Fruit fly (Drosophila melanogaster) whole organism, prepupa: ENCODE data around the gene CG13041.
A peak's percentile ranks its signal among the peaks of the same experiment; 100 is the strongest.

ENCODE experiments used
- Blimp-1 ChIP-seq: fragments of 200-800 bp; sonication (Bioruptor generic); optimal IDR thresholded peaks from 3 replicates; lab custom pipeline; 2017; ENCODE audit warnings: missing biosample characterization, missing genetic modification characterization, mild to moderate bottlenecking, moderate library complexity, missing genetic modification reagents
- CG8119 ChIP-seq: fragments of 200-800 bp; sonication (Bioruptor generic); IDR thresholded peaks from 3 replicates; pipeline ENCODE4 v1.3.6; 2022; ENCODE audit warnings: missing biosample characterization, missing genetic modification characterization
- Eip75B ChIP-seq: fragments of 200-800 bp; sonication (Bioruptor generic); optimal IDR thresholded peaks from 3 replicates; lab custom pipeline; 2016; ENCODE audit warnings: missing biosample characterization, missing genetic modification characterization
- Eip78C ChIP-seq: fragments of 200-800 bp; sonication (Bioruptor generic); peaks from one replicate; lab custom pipeline; 2016; ENCODE audit warnings: missing biosample characterization, missing genetic modification characterization
- Lpt ChIP-seq: fragments of 200-800 bp; sonication (Bioruptor generic); optimal IDR thresholded peaks from 3 replicates; lab custom pipeline; 2016; ENCODE audit warnings: missing biosample characterization, missing genetic modification characterization
- Met ChIP-seq: fragments of 200-800 bp; sonication (Bioruptor generic); optimal IDR thresholded peaks from 3 replicates; lab custom pipeline; 2016; ENCODE audit warnings: missing biosample characterization, missing genetic modification characterization
- OdsH ChIP-seq: fragments of 200-800 bp; sonication (Bioruptor generic); optimal IDR thresholded peaks from 3 replicates; lab custom pipeline; 2016; ENCODE audit warnings: missing biosample characterization, missing genetic modification characterization
- Sox102F ChIP-seq: fragments of 200-800 bp; sonication (Bioruptor generic); optimal IDR thresholded peaks from 2 replicates; lab custom pipeline; 2016; ENCODE audit warnings: missing biosample characterization, mild to moderate bottlenecking, missing genetic modification characterization
- fd59A ChIP-seq: fragments of 200-800 bp; sonication (Bioruptor generic); optimal IDR thresholded peaks from 2 replicates; lab custom pipeline; 2017; ENCODE audit warnings: missing biosample characterization, mild to moderate bottlenecking, missing genetic modification characterization, missing genetic modification reagents
- lz ChIP-seq: fragments of 200-800 bp; sonication (Bioruptor generic); optimal IDR thresholded peaks from 3 replicates; lab custom pipeline; 2016; ENCODE audit warnings: missing biosample characterization, missing genetic modification characterization
- pdm3 ChIP-seq: fragments of 200-800 bp; sonication (Bioruptor generic); optimal IDR thresholded peaks from 3 replicates; lab custom pipeline; 2016; ENCODE audit warnings: missing biosample characterization, missing genetic modification characterization

DNA sequence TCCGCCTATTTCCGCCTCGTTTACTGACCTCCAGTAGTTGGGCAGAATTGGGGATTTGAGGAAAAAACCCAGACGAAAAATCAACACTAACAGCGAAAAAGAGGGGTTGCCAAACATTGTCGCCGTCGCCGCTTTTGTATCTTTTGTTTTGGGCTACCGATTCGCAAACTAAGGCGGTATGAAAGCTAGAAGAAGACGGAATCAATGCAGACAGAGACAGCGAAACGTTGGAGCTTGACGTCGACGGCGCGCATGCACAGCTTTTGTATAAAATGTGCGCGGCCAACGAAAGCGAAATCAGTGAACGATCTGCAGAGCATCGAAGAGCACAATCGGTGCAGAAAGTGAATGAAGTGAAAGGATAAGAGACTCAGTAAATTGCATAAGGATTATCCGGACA is 19.4 kb upstream of the CG13041 start, which contains the start of gene CG4998:
- TF ChIP-seq Blimp-1 (GFP tag; lab: Kevin White, UChicago) (peak; percentile 75), Eip75B (no peak), Met (GFP tag; lab: Kevin White, UChicago) (no peak), OdsH (GFP tag; lab: Kevin White, UChicago) (no peak), Lpt (no peak), pdm3 (GFP tag; lab: Kevin White, UChicago) (no peak), Sox102F (no peak), Eip78C (GFP tag; lab: Kevin White, UChicago) (no peak), fd59A (GFP tag; lab: Kevin White, UChicago) (no peak), CG8119 (GFP tag; lab: Robert Waterston, UW) (no peak), lz (GFP tag; lab: Kevin White, UChicago) (no peak)
